Worm (Caenorhabditis elegans) whole organism, L1 larva: ENCODE results near the gene cest-30.

ENCODE experiments used
- C16A3.4 ChIP-seq: fragments of 150-350 bp; optimal IDR thresholded peaks from 2 replicates; lab custom pipeline; 2014; ENCODE audit warnings: missing biosample characterization, missing genetic modification characterization
- alr-1 ChIP-seq: fragments of 200-800 bp; sonication (Bioruptor generic); optimal IDR thresholded peaks from 2 replicates; lab custom pipeline; 2018; ENCODE audit warnings: borderline replicate concordance, mild to moderate bottlenecking, missing genetic modification characterization, missing compliant biosample characterization
- ceh-63 ChIP-seq: fragments of 200-800 bp; sonication (Bioruptor generic); optimal IDR thresholded peaks from 2 replicates; lab custom pipeline; 2018; ENCODE audit warnings: mild to moderate bottlenecking, missing genetic modification characterization, missing compliant biosample characterization
- ces-1 ChIP-seq: fragments of 150-350 bp; optimal IDR thresholded peaks from 2 replicates; lab custom pipeline; 2014; ENCODE audit warnings: missing biosample characterization, missing genetic modification reagents, missing genetic modification characterization
- dsc-1 ChIP-seq: sonication (generic microtip); optimal IDR thresholded peaks from 2 replicates; lab custom pipeline; 2016; ENCODE audit warnings: mild to moderate bottlenecking, missing genetic modification characterization, missing compliant biosample characterization
- efl-1 ChIP-seq, 4 experiments: fragments of 150-350 bp; optimal IDR thresholded peaks in 3 of 4; peaks in 1 of 4; 1 replicate in 1 of 4; 2 replicates in 3 of 4; lab custom pipeline; 2014; ENCODE audit warnings: missing biosample characterization in 2 of 4, missing genetic modification characterization in 2 of 4, missing genetic modification reagents in 2 of 4
- egl-27 ChIP-seq, 2 experiments: fragments of 150-350 bp in 1 of 2; sonication (generic microtip); optimal IDR thresholded peaks; 3 replicates each; lab custom pipeline; 2017 to 2018; ENCODE audit warnings: missing biosample characterization in 2 of 2, missing genetic modification characterization in 2 of 2, missing genetic modification reagents in 2 of 2
- elt-2 ChIP-seq: sonication (generic microtip); optimal IDR thresholded peaks from 2 replicates; lab custom pipeline; 2016; ENCODE audit warnings: missing genetic modification characterization, mild to moderate bottlenecking, inconsistent platforms, missing compliant biosample characterization, missing genetic modification reagents
- elt-3 ChIP-seq, 6 experiments: fragments of 150-350 bp in 1 of 6; sonication (generic microtip); optimal IDR thresholded peaks; 2 replicates each; lab custom pipeline; 2017 to 2018; ENCODE audit warnings: missing biosample characterization in 6 of 6, missing genetic modification characterization in 6 of 6, inconsistent platforms in 1 of 6
- fkh-10 ChIP-seq: sonication (generic microtip); optimal IDR thresholded peaks from 2 replicates; lab custom pipeline; 2017; ENCODE audit warnings: missing biosample characterization, missing genetic modification reagents, missing genetic modification characterization
- fos-1 ChIP-seq: fragments of 150-350 bp; optimal IDR thresholded peaks from 2 replicates; lab custom pipeline; 2014; ENCODE audit warnings: missing biosample characterization, missing genetic modification characterization
- grh-1 ChIP-seq: fragments of 200-800 bp; sonication (Bioruptor generic); IDR thresholded peaks from 2 replicates; pipeline ENCODE4 v1.3.6; 2022; ENCODE audit warnings: missing genetic modification reagents, missing genetic modification characterization, missing compliant biosample characterization
- hlh-17 ChIP-seq: fragments of 200-800 bp; sonication (Bioruptor generic); optimal IDR thresholded peaks from 2 replicates; lab custom pipeline; 2018; ENCODE audit warnings: missing genetic modification characterization, mild to moderate bottlenecking, missing compliant biosample characterization, moderate library complexity, borderline replicate concordance
- hlh-4 ChIP-seq: sonication (generic microtip); optimal IDR thresholded peaks from 2 replicates; lab custom pipeline; 2016; ENCODE audit warnings: mild to moderate bottlenecking, missing genetic modification characterization, missing compliant biosample characterization
- hpl-2 ChIP-seq: fragments of 150-350 bp; optimal IDR thresholded peaks from 2 replicates; lab custom pipeline; 2014; ENCODE audit warnings: missing biosample characterization, missing genetic modification reagents, missing genetic modification characterization
- irx-1 ChIP-seq: sonication (generic microtip); optimal IDR thresholded peaks from 2 replicates; lab custom pipeline; 2016; ENCODE audit warnings: missing genetic modification characterization, missing compliant biosample characterization
- isw-1 ChIP-seq: fragments of 200-800 bp; sonication (Bioruptor generic); IDR thresholded peaks from 2 replicates; pipeline ENCODE4 v1.3.6; 2022; ENCODE audit warnings: missing genetic modification characterization, missing compliant biosample characterization
- lin-14 ChIP-seq: fragments of 200-800 bp; sonication (Bioruptor generic); optimal IDR thresholded peaks from 2 replicates; lab custom pipeline; 2018; ENCODE audit warnings: mild to moderate bottlenecking, missing genetic modification characterization, moderate library complexity, missing compliant biosample characterization
- lin-35 ChIP-seq, 2 experiments: fragments of 150-350 bp; optimal IDR thresholded peaks; 2 replicates each; lab custom pipeline; 2014; ENCODE audit warnings: missing biosample characterization in 2 of 2, missing genetic modification characterization in 2 of 2, missing genetic modification reagents in 2 of 2
- lin-39 ChIP-seq: fragments of 150-350 bp; optimal IDR thresholded peaks from 2 replicates; lab custom pipeline; 2014; ENCODE audit warnings: missing biosample characterization, missing genetic modification reagents, missing genetic modification characterization
- lir-3 ChIP-seq: sonication (generic microtip); optimal IDR thresholded peaks from 2 replicates; lab custom pipeline; 2016; ENCODE audit warnings: mild to moderate bottlenecking, missing genetic modification characterization, moderate library complexity, missing compliant biosample characterization; ENCODE audit not compliant: poor library complexity
- lsy-2 ChIP-seq, 2 experiments: fragments of 150-350 bp; optimal IDR thresholded peaks; 2 replicates each; lab custom pipeline; 2014; ENCODE audit warnings: missing biosample characterization in 2 of 2, missing genetic modification characterization in 2 of 2
- mab-9 ChIP-seq: fragments of 200-800 bp; sonication (Bioruptor generic); IDR thresholded peaks from 2 replicates; pipeline ENCODE4 v1.3.6; 2022; ENCODE audit warnings: missing genetic modification reagents, missing genetic modification characterization, missing compliant biosample characterization
- mdl-1 ChIP-seq, 2 experiments: fragments of 150-350 bp; optimal IDR thresholded peaks; 2 replicates each; lab custom pipeline; 2014 to 2017; ENCODE audit warnings: missing biosample characterization in 2 of 2, missing genetic modification characterization in 2 of 2, inconsistent platforms in 1 of 2
- mef-2 ChIP-seq: fragments of 150-350 bp; optimal IDR thresholded peaks from 2 replicates; lab custom pipeline; 2014; ENCODE audit warnings: missing biosample characterization, missing genetic modification characterization
- nhr-11 ChIP-seq: fragments of 150-350 bp; optimal IDR thresholded peaks from 2 replicates; lab custom pipeline; 2014; ENCODE audit warnings: missing biosample characterization, missing genetic modification characterization
- nhr-19 ChIP-seq: fragments of 200-800 bp; sonication (Bioruptor generic); conservative IDR thresholded peaks from 2 replicates; pipeline ENCODE4 v1.3.6; 2022; ENCODE audit warnings: missing genetic modification characterization, missing compliant biosample characterization
- nhr-237 ChIP-seq: fragments of 150-350 bp; optimal IDR thresholded peaks from 2 replicates; lab custom pipeline; 2014; ENCODE audit warnings: missing biosample characterization, missing genetic modification characterization
- nhr-28 ChIP-seq: fragments of 150-350 bp; optimal IDR thresholded peaks from 2 replicates; lab custom pipeline; 2014; ENCODE audit warnings: missing biosample characterization, missing genetic modification characterization
- nhr-47 ChIP-seq: sonication (generic microtip); optimal IDR thresholded peaks from 2 replicates; lab custom pipeline; 2016; ENCODE audit warnings: mild to moderate bottlenecking, missing genetic modification characterization, moderate library complexity, missing compliant biosample characterization
- nhr-76 ChIP-seq: sonication (generic microtip); optimal IDR thresholded peaks from 2 replicates; lab custom pipeline; 2017; ENCODE audit warnings: missing biosample characterization, missing genetic modification characterization
- nhr-77 ChIP-seq: fragments of 150-350 bp; optimal IDR thresholded peaks from 2 replicates; lab custom pipeline; 2014; ENCODE audit warnings: missing biosample characterization, missing genetic modification characterization
- nhr-90 ChIP-seq: sonication (generic microtip); optimal IDR thresholded peaks from 2 replicates; lab custom pipeline; 2016; ENCODE audit warnings: mild to moderate bottlenecking, missing genetic modification characterization, missing compliant biosample characterization; ENCODE audit not compliant: poor library complexity
- pax-3 ChIP-seq: fragments of 200-800 bp; sonication (Bioruptor generic); optimal IDR thresholded peaks from 2 replicates; lab custom pipeline; 2018; ENCODE audit warnings: mild to moderate bottlenecking, missing genetic modification characterization, moderate library complexity, missing compliant biosample characterization
- rnt-1 ChIP-seq: sonication (generic microtip); optimal IDR thresholded peaks from 2 replicates; lab custom pipeline; 2016; ENCODE audit warnings: mild to moderate bottlenecking, missing genetic modification characterization, moderate library complexity, missing compliant biosample characterization
- snpc-4 ChIP-seq: fragments of 150-350 bp; optimal IDR thresholded peaks from 2 replicates; lab custom pipeline; 2014; ENCODE audit warnings: missing biosample characterization, missing genetic modification characterization
- snu-23 ChIP-seq: sonication (generic microtip); optimal IDR thresholded peaks from 2 replicates; lab custom pipeline; 2016; ENCODE audit warnings: missing genetic modification characterization, missing compliant biosample characterization
- sptf-1 ChIP-seq: fragments of 150-350 bp; optimal IDR thresholded peaks from 2 replicates; lab custom pipeline; 2014; ENCODE audit warnings: missing biosample characterization, missing genetic modification characterization
- swsn-7 ChIP-seq: sonication (generic microtip); optimal IDR thresholded peaks from 2 replicates; lab custom pipeline; 2016; ENCODE audit warnings: missing genetic modification characterization, missing compliant biosample characterization
- unc-130 ChIP-seq: fragments of 150-350 bp; optimal IDR thresholded peaks from 2 replicates; lab custom pipeline; 2017; ENCODE audit warnings: missing biosample characterization, missing genetic modification characterization, inconsistent platforms
- vab-15 ChIP-seq: sonication (generic microtip); optimal IDR thresholded peaks from 2 replicates; lab custom pipeline; 2017; ENCODE audit warnings: missing genotype, mild to moderate bottlenecking, missing genetic modification characterization, missing compliant biosample characterization
- zip-4 ChIP-seq: fragments of 200-800 bp; sonication (Bioruptor generic); optimal IDR thresholded peaks from 2 replicates; lab custom pipeline; 2018; ENCODE audit warnings: mild to moderate bottlenecking, missing genetic modification characterization, moderate library complexity, missing compliant biosample characterization
- ztf-11 ChIP-seq, 2 experiments: sonication (generic microtip); optimal IDR thresholded peaks; 2 replicates each; lab custom pipeline; 2016 to 2017; ENCODE audit warnings: missing genetic modification characterization in 2 of 2, missing biosample characterization in 1 of 2, missing compliant biosample characterization in 1 of 2
- ztf-4 ChIP-seq: fragments of 150-350 bp; optimal IDR thresholded peaks from 2 replicates; lab custom pipeline; 2014; ENCODE audit warnings: missing biosample characterization, missing genetic modification characterization

The cest-30 gene

ce11 chrV:5274974-5275373 is 12.1 kb upstream of the cest-30 start (continued):
- peak; percentile 74 for TF ChIP-seq rnt-1
- no peak for TF ChIP-seq hlh-4 (tag; lab: Kevin White, UChicago)
- no peak for TF ChIP-seq hpl-2 (GFP tag; lab: Kevin White, UChicago)

ce11 chrV:5273770-5274169 is 10.9 kb upstream of the cest-30 start, which contains the start of gene natc-2:
Gene natc-2, plus strand, starts transcription at chrV:5274070.
- TF ChIP-seq lin-39 = no peak
- no peak for TF ChIP-seq nhr-28 (tag; lab: Kevin White, UChicago)
- no peak for TF ChIP-seq fos-1 (tag; lab: Kevin White, UChicago)
- TF ChIP-seq mab-9 (GFP tag; lab: Robert Waterston, UW) = no peak
- no peak for TF ChIP-seq zip-4 (GFP tag; lab: Kevin White, UChicago)
- no peak for TF ChIP-seq swsn-7
- TF ChIP-seq hlh-17 = no peak
- no peak for TF ChIP-seq ztf-4 (tag; lab: Kevin White, UChicago)
- TF ChIP-seq lir-3 (tag; lab: Kevin White, UChicago) = no peak
- no peak for TF ChIP-seq ceh-63 (GFP tag; lab: Kevin White, UChicago)
- TF ChIP-seq grh-1 (GFP tag; lab: Robert Waterston, UW) = no peak
- TF ChIP-seq pax-3 = no peak
- TF ChIP-seq hpl-2 (GFP tag; lab: Kevin White, UChicago) = no peak
- no peak for TF ChIP-seq lin-35 (GFP tag; optimal IDR thresholded peaks at IDR 0.05; lab: Kevin White, UChicago)
- TF ChIP-seq elt-3 (tag; optimal IDR thresholded peaks at IDR 0.05; lab: Kevin White, UChicago) = no peak
- TF ChIP-seq, all 84 proteins: peak for 0

ce11 chrV:5273241-5273640 is 10.3 kb upstream of the cest-30 start:
- peak in 1 of 2 experiments; percentile 1 for TF ChIP-seq lin-35 (GFP tag; optimal IDR thresholded peaks at IDR 0.05; lab: Kevin White, UChicago)
- 0 out of 2 replicates have a peak, but pooled peaks have one; percentile 2 for TF ChIP-seq nhr-19
- TF ChIP-seq alr-1 (tag; lab: Kevin White, UChicago) = no peak
- peak; percentile 7 for TF ChIP-seq elt-2
- no peak for TF ChIP-seq efl-1 (optimal IDR thresholded peaks at IDR 0.05; lab: Kevin White, UChicago)
- peak in 1 of 2 experiments; percentile 57 for TF ChIP-seq efl-1 (GFP tag; optimal IDR thresholded peaks at IDR 0.05 in 1 of 2; lab: Kevin White, UChicago)
- peak in 1 of 6 experiments; percentile 7 for TF ChIP-seq elt-3 (tag; optimal IDR thresholded peaks at IDR 0.05; lab: Kevin White, UChicago)
- no peak for TF ChIP-seq snpc-4 (tag; lab: Kevin White, UChicago)
- TF ChIP-seq, all 84 proteins: peak for 5

ce11 chrV:5272619-5273074 is 9.7 kb upstream of the cest-30 start:
- TF ChIP-seq dsc-1 (tag; lab: Kevin White, UChicago) = peak; percentile 8
- peak; percentile 9 for TF ChIP-seq lir-3 (tag; lab: Kevin White, UChicago)
- peak in 1 of 2 experiments; percentile 44 for TF ChIP-seq mdl-1 (tag; optimal IDR thresholded peaks at IDR 0.05; lab: Kevin White, UChicago)
- peak; percentile 43 for TF ChIP-seq C16A3.4 (tag; lab: Kevin White, UChicago)
- peak; percentile 72 for TF ChIP-seq unc-130 (tag; lab: Kevin White, UChicago)
- TF ChIP-seq nhr-77 (tag; lab: Kevin White, UChicago) = no peak
- peak; percentile 74 for TF ChIP-seq snu-23
- TF ChIP-seq ces-1 (GFP tag; lab: Kevin White, UChicago) = no peak
- no peak for TF ChIP-seq egl-27 (tag; optimal IDR thresholded peaks at IDR 0.05; lab: Kevin White, UChicago)
- no peak for TF ChIP-seq ztf-11 (tag; optimal IDR thresholded peaks at IDR 0.05; lab: Kevin White, UChicago)
- TF ChIP-seq snpc-4 (tag; lab: Kevin White, UChicago) = no peak
- TF ChIP-seq ztf-4 (tag; lab: Kevin White, UChicago) = peak; percentile 39
- TF ChIP-seq fos-1 (tag; lab: Kevin White, UChicago) = no peak
- TF ChIP-seq lin-14 (GFP tag; lab: Kevin White, UChicago) = peak; percentile 82
- TF ChIP-seq pax-3 = no peak
- TF ChIP-seq isw-1 (GFP tag; lab: Robert Waterston, UW) = no peak
- no peak for TF ChIP-seq nhr-76
- peak; percentile 12 for TF ChIP-seq fkh-10 (GFP tag; lab: Kevin White, UChicago)
- no peak for TF ChIP-seq mef-2
- peak; percentile 17 for TF ChIP-seq nhr-11 (tag; lab: Kevin White, UChicago)
- TF ChIP-seq irx-1 = no peak
- TF ChIP-seq nhr-237 = no peak
- TF ChIP-seq elt-2 = no peak
- peak; percentile 85 for TF ChIP-seq nhr-19
- peak; percentile 1 to 4 for TF ChIP-seq lsy-2 (tag; optimal IDR thresholded peaks at IDR 0.05; lab: Kevin White, UChicago)
- TF ChIP-seq hlh-17 = no peak
- peak; percentile 50 for TF ChIP-seq nhr-47 (tag; lab: Kevin White, UChicago)
- no peak for TF ChIP-seq sptf-1 (tag; lab: Kevin White, UChicago)
- peak; percentile 45 for TF ChIP-seq nhr-90
- TF ChIP-seq vab-15 = no peak
